Fruit fly (Drosophila melanogaster) whole organism, prepupa: ENCODE results near the gene tsl.
"Not testable (repeated sequence)": the region's sequence is repeated elsewhere in the genome, so short reads cannot be mapped to it uniquely, and the experiment has no call there.

Experiments used
- Blimp-1 ChIP-seq: fragments of 200-800 bp; sonication (Bioruptor generic); optimal IDR thresholded peaks from 3 replicates; lab custom pipeline; 2017; ENCODE audit warnings: missing biosample characterization, missing genetic modification characterization, mild to moderate bottlenecking, moderate library complexity, missing genetic modification reagents
- CG10631 ChIP-seq: fragments of 200-800 bp; sonication (Bioruptor generic); optimal IDR thresholded peaks from 2 replicates; lab custom pipeline; 2016; ENCODE audit warnings: missing biosample characterization, missing genetic modification characterization
- CG11294 ChIP-seq: fragments of 200-800 bp; sonication (Bioruptor generic); IDR thresholded peaks from 2 replicates; pipeline ENCODE4 v1.3.6; 2022; ENCODE audit warnings: missing biosample characterization, missing genetic modification characterization
- CG11762 ChIP-seq: fragments of 200-800 bp; sonication (Bioruptor generic); optimal IDR thresholded peaks from 3 replicates; lab custom pipeline; 2016; ENCODE audit warnings: missing biosample characterization, missing genetic modification characterization; ENCODE audit not compliant: insufficient read depth
- CG11902 ChIP-seq: fragments of 200-800 bp; sonication (Bioruptor generic); optimal IDR thresholded peaks from 3 replicates; lab custom pipeline; 2016; ENCODE audit warnings: missing biosample characterization, missing genetic modification characterization
- CG15336 ChIP-seq: fragments of 200-800 bp; sonication (Bioruptor generic); IDR thresholded peaks from 2 replicates; pipeline ENCODE4 v1.3.6; 2022; ENCODE audit warnings: missing biosample characterization, missing genetic modification characterization
- CG16779 ChIP-seq: fragments of 200-800 bp; sonication (Bioruptor generic); optimal IDR thresholded peaks from 3 replicates; lab custom pipeline; 2017; ENCODE audit warnings: missing biosample characterization, mild to moderate bottlenecking, missing genetic modification characterization
- CG3032 ChIP-seq: fragments of 200-800 bp; optimal IDR thresholded peaks from 2 replicates; lab custom pipeline; 2019; ENCODE audit warnings: missing biosample characterization, mild to moderate bottlenecking, missing genetic modification characterization, moderate library complexity
- CG32006 ChIP-seq: fragments of 200-800 bp; sonication (Bioruptor generic); optimal IDR thresholded peaks from 3 replicates; lab custom pipeline; 2017; ENCODE audit warnings: missing biosample characterization, mild to moderate bottlenecking, missing genetic modification characterization
- CG34406 ChIP-seq: fragments of 200-800 bp; sonication (Bioruptor generic); optimal IDR thresholded peaks from 3 replicates; lab custom pipeline; 2016; ENCODE audit warnings: missing biosample characterization, missing genetic modification characterization
- CG4318 ChIP-seq: fragments of 200-800 bp; sonication (Bioruptor generic); optimal IDR thresholded peaks from 3 replicates; lab custom pipeline; 2017; ENCODE audit warnings: missing biosample characterization, mild to moderate bottlenecking, missing genetic modification characterization
- CG6276 ChIP-seq: fragments of 200-800 bp; sonication (Bioruptor generic); optimal IDR thresholded peaks from 2 replicates; lab custom pipeline; 2017; ENCODE audit warnings: missing biosample characterization, mild to moderate bottlenecking, missing genetic modification characterization
- CG6792 ChIP-seq: fragments of 200-800 bp; sonication (Bioruptor generic); optimal IDR thresholded peaks from 3 replicates; lab custom pipeline; 2016; ENCODE audit warnings: missing biosample characterization, missing genetic modification characterization
- CG6808 ChIP-seq: fragments of 200-800 bp; sonication (Bioruptor generic); optimal IDR thresholded peaks from 3 replicates; lab custom pipeline; 2017; ENCODE audit warnings: missing biosample characterization, missing genetic modification characterization, mild to moderate bottlenecking, moderate library complexity, missing genetic modification reagents
- CG6854 ChIP-seq: fragments of 200-800 bp; sonication (Bioruptor generic); optimal IDR thresholded peaks from 2 replicates; lab custom pipeline; 2017; ENCODE audit warnings: missing biosample characterization, mild to moderate bottlenecking, missing genetic modification characterization
- CG7368 ChIP-seq: fragments of 200-800 bp; sonication (Bioruptor generic); optimal IDR thresholded peaks from 3 replicates; lab custom pipeline; 2016; ENCODE audit warnings: missing biosample characterization, missing genetic modification characterization
- CG8119 ChIP-seq: fragments of 200-800 bp; sonication (Bioruptor generic); IDR thresholded peaks from 3 replicates; pipeline ENCODE4 v1.3.6; 2022; ENCODE audit warnings: missing biosample characterization, missing genetic modification characterization
- CG8319 ChIP-seq: fragments of 200-800 bp; sonication (Bioruptor generic); optimal IDR thresholded peaks from 3 replicates; lab custom pipeline; 2016; ENCODE audit warnings: missing biosample characterization, missing genetic modification characterization
- CG8632 ChIP-seq: fragments of 200-800 bp; sonication (Bioruptor generic); optimal IDR thresholded peaks from 3 replicates; lab custom pipeline; 2016; ENCODE audit warnings: missing biosample characterization, missing genetic modification characterization
- CG9139 ChIP-seq: fragments of 200-800 bp; sonication (Bioruptor generic); optimal IDR thresholded peaks from 3 replicates; lab custom pipeline; 2017; ENCODE audit warnings: missing biosample characterization, mild to moderate bottlenecking, missing genetic modification characterization
- Eip75B ChIP-seq: fragments of 200-800 bp; sonication (Bioruptor generic); optimal IDR thresholded peaks from 3 replicates; lab custom pipeline; 2016; ENCODE audit warnings: missing biosample characterization, missing genetic modification characterization
- Eip93F ChIP-seq: fragments of 200-800 bp; sonication (Bioruptor generic); optimal IDR thresholded peaks from 2 replicates; lab custom pipeline; 2016; ENCODE audit warnings: missing biosample characterization, mild to moderate bottlenecking, missing genetic modification characterization
- Ets21C ChIP-seq: fragments of 200-800 bp; sonication (Bioruptor generic); optimal IDR thresholded peaks from 3 replicates; lab custom pipeline; 2016; ENCODE audit warnings: missing biosample characterization, missing genetic modification characterization
- Ets96B ChIP-seq: fragments of 200-800 bp; optimal IDR thresholded peaks from 2 replicates; lab custom pipeline; 2019; ENCODE audit warnings: missing biosample characterization, mild to moderate bottlenecking, missing genetic modification characterization, moderate library complexity
- Hr38 ChIP-seq: sonication (Bioruptor generic); optimal IDR thresholded peaks from 2 replicates; lab custom pipeline; 2016; ENCODE audit warnings: missing biosample characterization, missing genetic modification characterization
- Hr4 ChIP-seq: fragments of 200-800 bp; sonication (Bioruptor generic); optimal IDR thresholded peaks from 3 replicates; lab custom pipeline; 2016; ENCODE audit warnings: missing biosample characterization, missing genetic modification characterization
- OdsH ChIP-seq: fragments of 200-800 bp; sonication (Bioruptor generic); optimal IDR thresholded peaks from 3 replicates; lab custom pipeline; 2016; ENCODE audit warnings: missing biosample characterization, missing genetic modification characterization
- Smox ChIP-seq: fragments of 200-800 bp; sonication (Bioruptor generic); optimal IDR thresholded peaks from 3 replicates; lab custom pipeline; 2016; ENCODE audit warnings: missing biosample characterization, missing genetic modification characterization
- achi ChIP-seq: fragments of 200-800 bp; sonication (Bioruptor generic); optimal IDR thresholded peaks from 3 replicates; lab custom pipeline; 2016; ENCODE audit warnings: missing biosample characterization, missing genetic modification characterization
- dsx ChIP-seq: fragments of 200-800 bp; optimal IDR thresholded peaks from 3 replicates; lab custom pipeline; 2019; ENCODE audit warnings: missing biosample characterization, mild to moderate bottlenecking, missing genetic modification characterization, moderate library complexity; ENCODE audit not compliant: poor library complexity, severe bottlenecking
- eg ChIP-seq: fragments of 200-800 bp; sonication (Bioruptor generic); IDR thresholded peaks from 3 replicates; pipeline ENCODE4 v1.3.6; 2022; ENCODE audit warnings: missing biosample characterization, missing genetic modification characterization
- fd59A ChIP-seq: fragments of 200-800 bp; sonication (Bioruptor generic); optimal IDR thresholded peaks from 2 replicates; lab custom pipeline; 2017; ENCODE audit warnings: missing biosample characterization, mild to moderate bottlenecking, missing genetic modification characterization, missing genetic modification reagents
- fkh ChIP-seq: fragments of 200-800 bp; sonication (Bioruptor generic); optimal IDR thresholded peaks from 3 replicates; lab custom pipeline; 2017; ENCODE audit warnings: missing biosample characterization, mild to moderate bottlenecking, missing genetic modification characterization, moderate library complexity
- net ChIP-seq: fragments of 200-800 bp; sonication (Bioruptor generic); optimal IDR thresholded peaks from 3 replicates; lab custom pipeline; 2016; ENCODE audit warnings: missing biosample characterization, missing genetic modification characterization
- pdm3 ChIP-seq: fragments of 200-800 bp; sonication (Bioruptor generic); optimal IDR thresholded peaks from 3 replicates; lab custom pipeline; 2016; ENCODE audit warnings: missing biosample characterization, missing genetic modification characterization
- salr ChIP-seq, 2 experiments: fragments of 200-800 bp; sonication (Bioruptor generic); optimal IDR thresholded peaks; 3 replicates each; lab custom pipeline; 2016 to 2018; ENCODE audit warnings: missing biosample characterization in 2 of 2, missing genetic modification characterization in 2 of 2, mild to moderate bottlenecking in 1 of 2
- spab ChIP-seq: fragments of 200-800 bp; sonication (Bioruptor generic); optimal IDR thresholded peaks from 2 replicates; lab custom pipeline; 2017; ENCODE audit warnings: missing biosample characterization, mild to moderate bottlenecking, missing genetic modification characterization, missing genetic modification reagents
- svp ChIP-seq: fragments of 200-800 bp; sonication (Bioruptor generic); peaks from one replicate; lab custom pipeline; 2016; ENCODE audit warnings: missing biosample characterization, missing genetic modification characterization
- vri ChIP-seq: fragments of 200-800 bp; sonication (Bioruptor generic); optimal IDR thresholded peaks from 3 replicates; lab custom pipeline; 2016; ENCODE audit warnings: missing biosample characterization, mild to moderate bottlenecking, missing genetic modification characterization

The tsl gene

DNA sequence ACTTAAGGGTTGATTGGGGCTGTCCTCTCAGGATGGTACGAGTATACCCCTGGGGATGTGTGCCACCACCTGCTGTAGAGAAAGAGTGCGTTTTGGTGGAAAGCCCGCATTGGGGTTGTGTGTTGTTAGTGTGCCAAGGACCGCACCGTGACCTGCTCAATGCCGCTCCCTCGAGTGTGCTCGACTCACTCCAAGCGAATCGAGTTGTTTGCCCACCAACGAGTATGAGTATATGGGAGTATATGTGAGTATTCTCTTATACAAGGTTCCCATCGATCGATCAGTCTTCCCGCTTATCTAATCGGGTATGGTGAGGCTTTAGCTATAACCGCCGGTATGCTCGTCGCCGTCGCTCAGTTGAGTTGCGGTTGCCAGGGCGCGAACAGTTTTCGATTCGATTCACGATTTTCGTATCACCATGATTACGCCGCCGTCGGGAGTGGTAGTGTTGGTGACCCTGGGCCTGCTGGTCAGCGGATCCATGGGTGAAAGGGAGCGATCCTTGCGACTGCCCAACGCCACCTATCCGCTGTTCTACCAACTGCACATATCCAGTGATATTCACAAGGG lies 42.5 kb downstream of the tsl start, which contains the start of gene CG5849:
Gene CG5849 (plus strand): TSS at position 356 of the 570 bp plus-strand sequence.
- TF ChIP-seq CG6808 (GFP tag; lab: Kevin White, UChicago) (no peak), vri (GFP tag; lab: Kevin White, UChicago) (peak; percentile 57), svp (peak; percentile 92)

DNA sequence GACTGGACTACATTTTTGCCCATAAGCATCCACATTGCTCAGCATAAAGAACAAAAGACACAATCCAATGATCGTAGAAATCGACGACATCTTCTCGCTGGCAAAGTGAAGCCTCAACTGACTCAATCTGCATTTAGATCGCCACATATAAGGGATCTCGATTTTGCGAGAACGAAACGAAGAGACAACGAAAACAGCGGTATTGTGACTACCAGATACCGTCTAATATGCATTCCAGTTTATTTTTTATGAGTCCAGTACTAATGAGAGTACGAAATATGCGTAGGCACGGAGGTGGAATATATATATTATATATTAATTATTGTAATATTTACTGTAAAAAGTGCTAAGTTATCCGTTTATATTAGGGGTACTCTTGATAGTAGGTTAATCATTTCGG lies 43.3 kb downstream of the tsl start, which contains the start of gene CG34034:
Gene CG34034 (minus strand): TSS at position 101 of the 400 bp plus-strand sequence.
- no peak for TF ChIP-seq CG9139 (GFP tag; lab: Kevin White, UChicago)
- no peak for TF ChIP-seq CG6792
- no peak for TF ChIP-seq Ets96B (tag; lab: Kevin White, UChicago)
- TF ChIP-seq fkh (GFP tag; lab: Kevin White, UChicago): no peak
- no peak for TF ChIP-seq CG16779 (tag; lab: Kevin White, UChicago)
- TF ChIP-seq OdsH (GFP tag; lab: Kevin White, UChicago): no peak
- no peak for TF ChIP-seq pdm3 (GFP tag; lab: Kevin White, UChicago)
- TF ChIP-seq spab (GFP tag; lab: Kevin White, UChicago): no peak
- no peak for TF ChIP-seq Smox (GFP tag; lab: Kevin White, UChicago)
- no peak for TF ChIP-seq CG4318 (GFP tag; lab: Kevin White, UChicago)
- TF ChIP-seq CG6808 (GFP tag; lab: Kevin White, UChicago): no peak
- no peak for TF ChIP-seq CG8632 (GFP tag; lab: Kevin White, UChicago)

DNA sequence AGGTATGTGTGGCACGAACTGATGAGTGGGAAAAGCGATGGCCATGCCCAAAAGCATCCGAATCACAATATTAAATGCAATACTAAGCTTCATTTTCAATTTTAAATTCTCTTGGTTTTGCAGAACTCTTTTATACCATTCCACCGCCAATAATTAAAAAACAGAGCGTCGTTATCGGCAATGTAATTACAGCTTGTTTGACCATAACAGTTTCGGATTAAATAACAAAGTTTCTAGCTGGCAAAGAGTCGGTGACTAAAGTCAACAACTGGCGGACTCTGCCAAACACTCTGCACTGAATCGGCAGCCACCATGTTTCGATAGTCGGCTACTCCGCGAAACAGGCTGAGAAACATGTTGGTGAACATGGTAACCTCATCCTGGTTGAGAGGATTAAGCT lies 45.1 kb downstream of the tsl start, which contains the start of gene CG42870:
Gene CG42870 (minus strand): TSS at position 101 of the 400 bp plus-strand sequence.
- no peak for TF ChIP-seq CG32006 (GFP tag; lab: Kevin White, UChicago)

DNA sequence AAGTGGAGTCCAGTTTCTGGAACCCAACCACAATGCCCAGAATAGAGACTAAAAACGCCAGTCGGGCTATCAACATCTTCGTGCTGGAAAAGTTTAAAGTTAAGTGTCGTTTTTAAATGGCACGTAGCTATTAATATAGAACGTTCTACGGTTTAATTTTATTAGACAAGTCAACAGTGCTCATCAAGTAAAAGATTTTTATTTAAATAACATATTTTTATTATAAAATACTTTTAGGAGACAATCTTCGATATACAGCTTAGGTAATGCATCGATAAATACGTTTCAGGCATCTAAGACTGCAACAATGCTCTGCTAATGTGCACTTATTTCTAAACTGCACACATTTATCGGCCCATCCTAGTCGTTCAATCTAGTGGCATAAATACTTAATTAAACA lies 45.6 kb downstream of the tsl start, which contains the start of gene CG42869:
Gene CG42869 (minus strand): TSS at position 101 of the 400 bp plus-strand sequence.
- TF ChIP-seq CG15336 (GFP tag; lab: Robert Waterston, UW) (no peak), CG6854 (GFP tag; lab: Kevin White, UChicago) (no peak), net (GFP tag; lab: Kevin White, UChicago) (no peak), dsx (GFP tag; lab: Kevin White, UChicago) (no peak)

DNA sequence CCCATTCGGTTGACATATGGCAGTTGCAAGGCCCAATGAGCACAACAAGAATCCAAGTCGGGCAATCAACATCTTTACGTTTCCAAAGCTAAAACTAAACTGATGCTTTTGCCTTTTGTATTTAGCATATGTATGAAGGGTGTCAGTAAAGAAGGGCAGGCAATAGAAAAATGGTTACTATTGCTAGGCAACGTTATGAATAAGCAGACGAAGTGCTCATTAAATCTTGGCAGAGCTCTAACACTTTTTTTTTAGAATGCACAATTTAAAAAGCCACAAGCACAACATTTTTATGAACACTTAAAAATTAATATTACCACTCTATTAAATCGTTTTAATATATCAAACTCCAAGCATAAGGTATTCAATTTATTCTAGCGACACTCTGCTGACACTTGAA lies 46.1 kb downstream of the tsl start, which contains the start of gene Sfp93F:
Gene Sfp93F (minus strand): TSS at position 101 of the 400 bp plus-strand sequence.
- not testable (repeated sequence) for TF ChIP-seq CG32006, CG6808, Eip75B (GFP tag; lab: Kevin White, UChicago)

DNA sequence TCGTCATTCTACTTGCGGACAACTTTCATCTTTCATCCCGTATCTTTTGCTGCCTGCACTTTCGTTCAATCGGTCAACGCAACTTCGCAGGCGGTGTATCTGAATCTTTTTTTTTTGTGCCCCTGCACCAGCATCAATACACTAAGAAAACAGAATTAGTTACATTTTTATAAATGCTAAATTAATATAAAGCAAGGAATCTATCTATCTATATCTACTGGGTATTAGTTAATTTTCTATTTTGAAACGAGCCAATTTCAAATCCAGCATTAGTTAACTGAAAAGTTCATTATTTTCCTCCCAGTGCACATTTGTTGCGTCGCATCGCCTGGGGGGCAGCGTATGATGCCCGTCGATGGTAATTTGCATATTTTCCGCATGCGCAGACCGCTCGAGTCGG lies 49.4 kb downstream of the tsl start:
- TF ChIP-seq Eip93F (GFP tag; lab: Kevin White, UChicago): no peak
- peak; percentile 92 for TF ChIP-seq CG8119 (GFP tag; lab: Robert Waterston, UW)
- TF ChIP-seq fd59A (GFP tag; lab: Kevin White, UChicago): no peak
- peak; percentile 24 for TF ChIP-seq CG3032 (tag; lab: Kevin White, UChicago)
- peak; percentile 8 for TF ChIP-seq CG11902 (GFP tag; lab: Kevin White, UChicago)
- peak; percentile 60 for TF ChIP-seq CG34406 (GFP tag; lab: Kevin White, UChicago)
- TF ChIP-seq CG11762 (GFP tag; lab: Kevin White, UChicago): peak; percentile 33
- TF ChIP-seq CG7368 (GFP tag; lab: Kevin White, UChicago): peak; percentile 9
- no peak for TF ChIP-seq CG8319
- TF ChIP-seq CG6276 (GFP tag; lab: Kevin White, UChicago): peak; percentile 69
- TF ChIP-seq achi (GFP tag; lab: Kevin White, UChicago): peak; percentile 78
- no peak for TF ChIP-seq CG16779 (tag; lab: Kevin White, UChicago)
- TF ChIP-seq Ets21C (GFP tag; lab: Kevin White, UChicago): peak; percentile 1
- peak; percentile 63 for TF ChIP-seq Hr38
- peak; percentile 95 for TF ChIP-seq Hr4 (GFP tag; lab: Kevin White, UChicago)
- peak; percentile 50 for TF ChIP-seq CG10631 (GFP tag; lab: Kevin White, UChicago)
- TF ChIP-seq Ets96B (tag; lab: Kevin White, UChicago): peak; percentile 40
- peak; percentile 90 for TF ChIP-seq eg (GFP tag; lab: Robert Waterston, UW)
- TF ChIP-seq salr (GFP tag; optimal IDR thresholded peaks at IDR 0.05; lab: Kevin White, UChicago): peak in 1 of 2 experiments; percentile 56
- TF ChIP-seq CG11294: peak; percentile 48; the same call in 1 of the 2 replicates
- TF ChIP-seq fkh (GFP tag; lab: Kevin White, UChicago): no peak
- TF ChIP-seq Blimp-1 (GFP tag; lab: Kevin White, UChicago): no peak
- TF ChIP-seq CG32006 (GFP tag; lab: Kevin White, UChicago): peak; percentile 92
- peak; percentile 70 for TF ChIP-seq net (GFP tag; lab: Kevin White, UChicago)
